Fruit fly (Drosophila melanogaster): ENCODE measurements around the gene CG42464.

The CG42464 gene

DNA sequence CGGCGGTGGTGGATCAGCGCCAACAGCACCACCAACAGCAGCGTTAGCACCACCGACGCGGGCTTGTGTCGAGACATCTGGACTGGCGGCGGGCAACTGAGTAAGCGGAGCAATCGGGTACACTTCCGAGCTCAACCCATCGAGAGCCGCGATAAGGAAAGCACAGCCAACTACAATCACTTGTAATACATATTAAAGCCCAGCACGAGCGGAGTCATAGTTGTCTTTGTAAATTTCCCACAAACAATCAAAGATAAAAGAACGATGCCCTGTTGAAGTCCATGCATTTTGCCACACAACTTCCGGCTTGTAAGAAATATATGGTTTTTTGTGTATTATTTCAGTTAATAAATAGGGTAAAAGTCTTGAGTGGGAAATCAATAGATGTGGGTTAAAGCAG is 7.7 kb downstream of the CG42464 start, which contains the start of gene CG31777:
CG31777 (minus strand) TSS at position 101 of the 400 bp plus-strand sequence.
- TF ChIP-seq Deaf1 (tag; optimal IDR thresholded peaks at IDR 0.05) (peak; percentile 34), CG1603 (tag; optimal IDR thresholded peaks at IDR 0.05) (no peak), amos (GFP tag; IDR thresholded peaks at IDR 0.05; ENCODE audit: partially characterized antibody) (no peak), vnd (GFP tag; IDR thresholded peaks at IDR 0.05; ENCODE audit: partially characterized antibody) (0 out of 3 replicates have a peak, but pooled peaks have one; percentile 8), al (GFP tag; IDR thresholded peaks at IDR 0.05) (no peak), Aef1 (GFP tag; IDR thresholded peaks at IDR 0.05) (no peak), pum (GFP tag; optimal IDR thresholded peaks at IDR 0.05) (no peak)

DNA sequence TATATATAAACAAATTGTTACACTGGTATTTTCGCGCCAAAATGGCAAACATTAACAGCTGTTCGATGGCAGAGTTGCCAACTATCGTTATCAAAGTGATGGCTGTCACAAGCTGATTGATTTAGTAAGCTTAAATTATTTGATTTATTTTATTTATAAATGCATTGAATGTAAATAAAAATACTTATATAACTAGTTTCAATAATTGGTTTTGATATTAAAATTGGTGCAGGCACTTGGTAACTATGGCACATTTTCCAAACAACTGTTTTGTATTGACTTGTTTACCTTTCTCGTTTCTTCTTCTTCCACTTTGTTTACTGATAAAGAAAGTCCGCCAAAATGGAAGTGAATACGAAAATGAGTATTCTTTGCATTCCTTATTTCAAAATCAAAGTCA is 12.4 kb downstream of the CG42464 start, which contains the start of gene cutlet:
cutlet (minus strand) TSS at position 84 of the 400 bp plus-strand sequence.
- TF ChIP-seq sens (GFP tag) (peak; percentile 63), CG3847 (GFP tag; IDR thresholded peaks at IDR 0.05) (peak; percentile 57), Nf-YC (tag; optimal IDR thresholded peaks at IDR 0.05) (peak; percentile 16), CG12391 (tag; optimal IDR thresholded peaks at IDR 0.05) (no peak), Abd-B (GFP tag; optimal IDR thresholded peaks at IDR 0.05) (peak; percentile 22), mam (GFP tag; optimal IDR thresholded peaks at IDR 0.05) (no peak), CG4617 (GFP tag; optimal IDR thresholded peaks at IDR 0.05; ENCODE audit: borderline replicate concordance) (peak; percentile 6), MBD-R2 (GFP tag; IDR thresholded peaks at IDR 0.05) (peak; percentile 92), CG14710 (tag; optimal IDR thresholded peaks at IDR 0.05) (peak; percentile 31), Usf (GFP tag; optimal IDR thresholded peaks at IDR 0.05) (no peak), stwl (tag; optimal IDR thresholded peaks at IDR 0.05) (peak; percentile 59), CTCF (GFP tag; optimal IDR thresholded peaks at IDR 0.05) (peak; percentile 6), vvl (GFP tag; IDR thresholded peaks at IDR 0.05) (0 out of 2 replicates have a peak, but pooled peaks have one; percentile 23), grn (GFP tag; optimal IDR thresholded peaks at IDR 0.05) (no peak), Dll (GFP tag; IDR thresholded peaks at IDR 0.05; ENCODE audit: partially characterized antibody) (peak; percentile 23; the same call in 1 of the 4 replicates), sd (tag; optimal IDR thresholded peaks at IDR 0.05) (peak; percentile 74), phol (tag; optimal IDR thresholded peaks at IDR 0.05) (peak; percentile 99), CG13287 (GFP tag; IDR thresholded peaks at IDR 0.05; ENCODE audit: partially characterized antibody) (peak; percentile 52; the same call in 1 of the 2 replicates), Fer1 (GFP tag; optimal IDR thresholded peaks at IDR 0.05) (no peak), CG18619 (GFP tag; optimal IDR thresholded peaks at IDR 0.05) (no peak), luna (GFP tag; optimal IDR thresholded peaks at IDR 0.05) (no peak), HmgZ (tag; optimal IDR thresholded peaks at IDR 0.05) (peak; percentile 6), CG12659 (GFP tag; optimal IDR thresholded peaks at IDR 0.05) (peak; percentile 34), CG5180 (GFP tag; optimal IDR thresholded peaks at IDR 0.05) (no peak), CG15514 (GFP tag; optimal IDR thresholded peaks at IDR 0.05) (peak; percentile 33), Poxn (GFP tag; IDR thresholded peaks at IDR 0.05) (no peak), CG2202 (tag; optimal IDR thresholded peaks at IDR 0.05) (no peak), CG15601 (tag; optimal IDR thresholded peaks at IDR 0.05) (peak; percentile 24), crp (GFP tag; optimal IDR thresholded peaks at IDR 0.05) (peak; percentile 81 to 97), CG17361 (GFP tag; IDR thresholded peaks at IDR 0.05) (0 out of 3 replicates have a peak, but pooled peaks have one; percentile 8), nmo (GFP tag; optimal IDR thresholded peaks at IDR 0.05) (peak; percentile 24), CG1603 (tag; optimal IDR thresholded peaks at IDR 0.05) (peak; percentile 28), CG10543 (GFP tag; optimal IDR thresholded peaks at IDR 0.05) (no peak), BEAF-32 (GFP tag; optimal IDR thresholded peaks at IDR 0.05) (peak; percentile 48), Meics (GFP tag; optimal IDR thresholded peaks at IDR 0.05) (peak; percentile 40), CG3065 (GFP tag; optimal IDR thresholded peaks at IDR 0.05) (no peak), eve (GFP tag; optimal IDR thresholded peaks at IDR 0.05) (peak in 1 of 2 experiments; percentile 27), sug (tag; optimal IDR thresholded peaks at IDR 0.05) (peak; percentile 25), Dref (GFP tag; IDR thresholded peaks at IDR 0.05) (peak; percentile 37), zf30C (GFP tag; optimal IDR thresholded peaks at IDR 0.05) (no peak), pzg (GFP tag; optimal IDR thresholded peaks at IDR 0.05) (peak; percentile 63), Dp (GFP tag; optimal IDR thresholded peaks at IDR 0.05) (peak; percentile 85)

All from whole organism, embryonic.